Worm (Caenorhabditis elegans) whole organism, L4 larva: ENCODE data around the gene srj-22.

Experiments used
- F10B5.3 ChIP-seq: sonication (generic microtip); optimal IDR thresholded peaks from 2 replicates; lab custom pipeline; 2016; ENCODE audit warnings: mild to moderate bottlenecking, missing genetic modification characterization, missing compliant biosample characterization
- F37D6.2 ChIP-seq: sonication (generic microtip); optimal IDR thresholded peaks from 2 replicates; lab custom pipeline; 2016; ENCODE audit warnings: mild to moderate bottlenecking, missing genetic modification characterization, missing compliant biosample characterization
- F44E2.7 ChIP-seq: fragments of 200-800 bp; sonication (Bioruptor generic); IDR thresholded peaks from 2 replicates; pipeline ENCODE4 v2.1.2; 2022; ENCODE audit warnings: missing genetic modification characterization, missing compliant biosample characterization
- F49E8.2 ChIP-seq: sonication (generic microtip); optimal IDR thresholded peaks from 2 replicates; lab custom pipeline; 2016; ENCODE audit warnings: missing compliant biosample characterization, mild to moderate bottlenecking, missing genetic modification characterization, borderline replicate concordance
- T20F7.1 ChIP-seq: fragments of 200-800 bp; sonication (Bioruptor generic); optimal IDR thresholded peaks from 2 replicates; lab custom pipeline; 2018; ENCODE audit warnings: mild to moderate bottlenecking, missing genetic modification characterization, missing compliant biosample characterization
- Y105C5A.15 ChIP-seq: fragments of 200-800 bp; sonication (Bioruptor generic); IDR thresholded peaks from 2 replicates; pipeline ENCODE4 v1.3.6; 2022; ENCODE audit warnings: missing genetic modification characterization, missing compliant biosample characterization
- Y75B8A.6 ChIP-seq: fragments of 200-800 bp; sonication (Bioruptor generic); IDR thresholded peaks from 2 replicates; pipeline ENCODE4 v1.3.6; 2022; ENCODE audit warnings: missing genetic modification reagents, missing genetic modification characterization, missing compliant biosample characterization
- ZK337.2 ChIP-seq: fragments of 200-800 bp; sonication (Bioruptor generic); IDR thresholded peaks from 2 replicates; pipeline ENCODE4 v1.3.6; 2022; ENCODE audit warnings: missing genetic modification reagents, missing genetic modification characterization, missing compliant biosample characterization
- ZK546.5 ChIP-seq, 2 experiments: sonication (generic microtip); optimal IDR thresholded peaks; 2 replicates each; lab custom pipeline; 2017; ENCODE audit warnings: missing biosample characterization in 2 of 2, missing genetic modification characterization in 2 of 2
- arid-1 ChIP-seq: fragments of 200-800 bp; sonication (Bioruptor generic); conservative IDR thresholded peaks from 2 replicates; pipeline ENCODE4 v1.3.6; 2022; ENCODE audit warnings: missing genetic modification reagents, missing genetic modification characterization, missing compliant biosample characterization
- attf-4 ChIP-seq: sonication (generic microtip); optimal IDR thresholded peaks from 3 replicates; lab custom pipeline; 2017; ENCODE audit warnings: missing biosample characterization, missing genetic modification characterization
- ces-1 ChIP-seq: fragments of 150-350 bp; sonication (generic microtip); optimal IDR thresholded peaks from 4 replicates; lab custom pipeline; 2014; ENCODE audit warnings: missing biosample characterization, missing genetic modification reagents, missing genetic modification characterization
- cey-2 ChIP-seq: sonication (generic microtip); optimal IDR thresholded peaks from 3 replicates; lab custom pipeline; 2017; ENCODE audit warnings: missing genetic modification characterization, mild to moderate bottlenecking, missing compliant biosample characterization, antibody characterized with exemption, borderline replicate concordance; ENCODE audit not compliant: insufficient read depth
- daf-12 ChIP-seq: fragments of 150-350 bp; optimal IDR thresholded peaks from 2 replicates; lab custom pipeline; 2014; ENCODE audit warnings: missing biosample characterization, missing genetic modification reagents, missing genetic modification characterization
- daf-8 ChIP-seq: fragments of 200-800 bp; sonication (Bioruptor generic); IDR thresholded peaks from 2 replicates; pipeline ENCODE4 v1.3.6; 2022; ENCODE audit warnings: missing genetic modification characterization, missing compliant biosample characterization
- dmd-9 ChIP-seq: fragments of 200-800 bp; sonication (Bioruptor generic); IDR thresholded peaks from 2 replicates; pipeline ENCODE4 v1.3.6; 2022; ENCODE audit warnings: missing genetic modification reagents, missing genetic modification characterization, missing compliant biosample characterization
- duxl-1 ChIP-seq: sonication (generic microtip); optimal IDR thresholded peaks from 2 replicates; lab custom pipeline; 2016; ENCODE audit warnings: mild to moderate bottlenecking, missing genetic modification characterization, moderate library complexity, missing compliant biosample characterization; ENCODE audit not compliant: poor library complexity
- egl-27 ChIP-seq: sonication (generic microtip); optimal IDR thresholded peaks from 3 replicates; lab custom pipeline; 2017; ENCODE audit warnings: missing biosample characterization, missing genetic modification reagents, missing genetic modification characterization
- fkh-10 ChIP-seq: fragments of 150-350 bp; optimal IDR thresholded peaks from 2 replicates; lab custom pipeline; 2014; ENCODE audit warnings: missing biosample characterization, missing genetic modification reagents, missing genetic modification characterization
- fos-1 ChIP-seq: fragments of 150-350 bp; optimal IDR thresholded peaks from 2 replicates; lab custom pipeline; 2014; ENCODE audit warnings: missing biosample characterization, missing genetic modification characterization
- hlh-30 ChIP-seq: sonication (generic microtip); optimal IDR thresholded peaks from 2 replicates; lab custom pipeline; 2017; ENCODE audit warnings: antibody characterized with exemption, mild to moderate bottlenecking, missing genetic modification characterization, missing compliant biosample characterization; ENCODE audit not compliant: insufficient read depth
- lin-13 ChIP-seq: fragments of 150-350 bp; optimal IDR thresholded peaks from 2 replicates; lab custom pipeline; 2014; ENCODE audit warnings: missing biosample characterization, missing genetic modification reagents, missing genetic modification characterization
- lir-3 ChIP-seq: sonication (generic microtip); optimal IDR thresholded peaks from 2 replicates; lab custom pipeline; 2016; ENCODE audit warnings: mild to moderate bottlenecking, missing genetic modification characterization, missing compliant biosample characterization
- lsy-2 ChIP-seq, 2 experiments: fragments of 150-350 bp in 1 of 2; sonication (generic microtip) in 1 of 2; optimal IDR thresholded peaks; 2 replicates each; lab custom pipeline; 2014 to 2017; ENCODE audit warnings: missing biosample characterization in 2 of 2, missing genetic modification characterization in 2 of 2
- madf-5 ChIP-seq, 2 experiments: fragments of 200-800 bp; sonication (Bioruptor generic); IDR thresholded peaks; 2 replicates each; pipeline ENCODE4 v1.3.6; 2022; ENCODE audit warnings: missing compliant biosample characterization in 2 of 2, missing genetic modification characterization in 2 of 2
- mdl-1 ChIP-seq, 2 experiments: fragments of 150-350 bp in 1 of 2; sonication (generic microtip) in 1 of 2; optimal IDR thresholded peaks; 2 replicates each; lab custom pipeline; 2014 to 2017; ENCODE audit warnings: missing biosample characterization in 2 of 2, missing genetic modification characterization in 2 of 2
- mxl-2 ChIP-seq: fragments of 200-800 bp; sonication (Bioruptor generic); conservative IDR thresholded peaks from 2 replicates; pipeline ENCODE4 v1.3.6; 2022; ENCODE audit warnings: missing genetic modification reagents, missing genetic modification characterization, missing compliant biosample characterization
- nhr-11 ChIP-seq: fragments of 150-350 bp; optimal IDR thresholded peaks from 2 replicates; lab custom pipeline; 2014; ENCODE audit warnings: missing biosample characterization, missing genetic modification characterization
- nhr-111 ChIP-seq: fragments of 200-800 bp; sonication (Bioruptor generic); optimal IDR thresholded peaks from 2 replicates; lab custom pipeline; 2018; ENCODE audit warnings: mild to moderate bottlenecking, missing genetic modification characterization, missing compliant biosample characterization
- nhr-237 ChIP-seq: sonication (generic microtip); optimal IDR thresholded peaks from 2 replicates; lab custom pipeline; 2017; ENCODE audit warnings: missing biosample characterization, missing genetic modification characterization
- nhr-41 ChIP-seq: fragments of 200-800 bp; sonication (Bioruptor generic); IDR thresholded peaks from 2 replicates; pipeline ENCODE4 v1.3.6; 2022; ENCODE audit warnings: missing genetic modification reagents, missing genetic modification characterization, missing compliant biosample characterization
- nhr-76 ChIP-seq: fragments of 150-350 bp; optimal IDR thresholded peaks from 2 replicates; lab custom pipeline; 2014; ENCODE audit warnings: missing biosample characterization, missing genetic modification characterization
- set-16 ChIP-seq: fragments of 200-800 bp; sonication (Bioruptor generic); IDR thresholded peaks from 2 replicates; pipeline ENCODE4 v1.3.6; 2022; ENCODE audit warnings: missing genetic modification reagents, missing genetic modification characterization, missing compliant biosample characterization
- snpc-4 ChIP-seq: fragments of 150-350 bp; optimal IDR thresholded peaks from 2 replicates; lab custom pipeline; 2014; ENCODE audit warnings: missing biosample characterization, missing genetic modification characterization
- spr-1 ChIP-seq: sonication (generic microtip); optimal IDR thresholded peaks from 2 replicates; lab custom pipeline; 2016; ENCODE audit warnings: mild to moderate bottlenecking, missing genetic modification characterization, missing compliant biosample characterization
- spr-3 ChIP-seq: fragments of 200-800 bp; sonication (Bioruptor generic); optimal IDR thresholded peaks from 2 replicates; lab custom pipeline; 2018; ENCODE audit warnings: mild to moderate bottlenecking, missing genetic modification characterization, missing compliant biosample characterization
- tra-1 ChIP-seq: fragments of 200-800 bp; sonication (Bioruptor generic); IDR thresholded peaks from 2 replicates; pipeline ENCODE4 v1.3.6; 2022; ENCODE audit warnings: missing genetic modification reagents, missing genetic modification characterization, missing compliant biosample characterization
- unc-39 ChIP-seq: sonication (generic microtip); optimal IDR thresholded peaks from 2 replicates; lab custom pipeline; 2017; ENCODE audit warnings: missing biosample characterization, missing genetic modification characterization
- unc-62 ChIP-seq, 3 experiments: fragments of 150-350 bp in 1 of 3; sonication (generic microtip); optimal IDR thresholded peaks in 2 of 3; peaks in 1 of 3; 1 replicate in 1 of 3; 2 replicates in 2 of 3; lab custom pipeline; 2014 to 2017; ENCODE audit warnings: missing biosample characterization in 3 of 3, missing genetic modification characterization in 3 of 3, missing genetic modification reagents in 3 of 3, missing genotype in 1 of 3
- zfp-2 ChIP-seq: sonication (generic microtip); optimal IDR thresholded peaks from 2 replicates; lab custom pipeline; 2016; ENCODE audit warnings: mild to moderate bottlenecking, missing genetic modification characterization, missing compliant biosample characterization
- zip-2 ChIP-seq: fragments of 150-350 bp; optimal IDR thresholded peaks from 2 replicates; lab custom pipeline; 2014; ENCODE audit warnings: missing biosample characterization, missing genetic modification characterization
- ztf-7 ChIP-seq: fragments of 150-350 bp; optimal IDR thresholded peaks from 2 replicates; lab custom pipeline; 2014; ENCODE audit warnings: missing biosample characterization, missing genetic modification characterization

Gene srj-22

ce11 chrV:10716865-10717713, 26.5 kb downstream of the srj-22 start (continued):
- TF ChIP-seq set-16 (GFP tag; lab: Robert Waterston, UW): peak; percentile 90
- no peak for TF ChIP-seq nhr-41 (GFP tag; lab: Robert Waterston, UW)
- TF ChIP-seq Y75B8A.6 (GFP tag; lab: Robert Waterston, UW): 0 out of 2 replicates have a peak, but pooled peaks have one; percentile 3
- TF ChIP-seq tra-1: peak; percentile 60
- no peak for TF ChIP-seq ztf-7
- TF ChIP-seq Y105C5A.15 (GFP tag; lab: Robert Waterston, UW): no peak
- no peak for TF ChIP-seq dmd-9 (GFP tag; lab: Robert Waterston, UW)
- no peak for TF ChIP-seq attf-4 (tag; lab: Kevin White, UChicago)
- TF ChIP-seq unc-62 (GFP tag; optimal IDR thresholded peaks at IDR 0.05 in 1 of 2; lab: Kevin White, UChicago): peak in 1 of 2 experiments; percentile 98
- TF ChIP-seq unc-62 (tag; optimal IDR thresholded peaks at IDR 0.05; lab: Kevin White, UChicago): no peak
- no peak for TF ChIP-seq unc-39 (tag; lab: Kevin White, UChicago)
- TF ChIP-seq mdl-1 (tag; optimal IDR thresholded peaks at IDR 0.05; lab: Kevin White, UChicago): peak; percentile 60 to 91
- TF ChIP-seq nhr-11 (tag; lab: Kevin White, UChicago): no peak
- TF ChIP-seq F10B5.3 (tag; lab: Kevin White, UChicago): no peak
- no peak for TF ChIP-seq lir-3 (tag; lab: Kevin White, UChicago)
- peak; percentile 8 for TF ChIP-seq F37D6.2 (tag; lab: Kevin White, UChicago)
- no peak for TF ChIP-seq fkh-10

- TF ChIP-seq fkh-10 (peak; percentile 93), snpc-4 (tag; lab: Kevin White, UChicago) (peak; percentile 65), F44E2.7 (GFP tag; lab: Robert Waterston, UW) (no peak), set-16 (GFP tag; lab: Robert Waterston, UW) (peak; percentile 100), spr-3 (GFP tag; lab: Kevin White, UChicago) (peak; percentile 62), lir-3 (tag; lab: Kevin White, UChicago) (no peak), T20F7.1 (GFP tag; lab: Kevin White, UChicago) (peak; percentile 57), attf-4 (tag; lab: Kevin White, UChicago) (no peak), duxl-1 (no peak), ZK337.2 (GFP tag; lab: Robert Waterston, UW) (peak; percentile 66), nhr-237 (tag; lab: Kevin White, UChicago) (no peak), madf-5 (GFP tag; IDR thresholded peaks at IDR 0.05; lab: Robert Waterston, UW) (no peak), nhr-76 (tag; lab: Kevin White, UChicago) (no peak), egl-27 (no peak), cey-2 (tag; lab: Kevin White, UChicago) (no peak), arid-1 (GFP tag; lab: Robert Waterston, UW) (peak; percentile 75), hlh-30 (tag; lab: Kevin White, UChicago) (peak; percentile 98), F49E8.2 (tag; lab: Kevin White, UChicago) (no peak), lsy-2 (tag; optimal IDR thresholded peaks at IDR 0.05; lab: Kevin White, UChicago) (peak; percentile 69 to 90), dmd-9 (GFP tag; lab: Robert Waterston, UW) (peak; percentile 73; the same call in 1 of the 2 replicates), daf-8 (GFP tag; lab: Robert Waterston, UW) (no peak), ces-1 (no peak), ZK546.5 (tag; optimal IDR thresholded peaks at IDR 0.05; lab: Kevin White, UChicago) (no peak), lin-13 (peak; percentile 46), mxl-2 (GFP tag; lab: Robert Waterston, UW) (peak; percentile 86), nhr-111 (GFP tag; lab: Kevin White, UChicago) (no peak), zip-2 (tag; lab: Kevin White, UChicago) (peak; percentile 47), zfp-2 (tag; lab: Kevin White, UChicago) (peak; percentile 46), Y75B8A.6 (GFP tag; lab: Robert Waterston, UW) (no peak), spr-1 (tag; lab: Kevin White, UChicago) (peak; percentile 29), daf-12 (no peak), fos-1 (tag; lab: Kevin White, UChicago) (no peak), mdl-1 (tag; optimal IDR thresholded peaks at IDR 0.05; lab: Kevin White, UChicago) (peak; percentile 97 to 98), tra-1 (peak; percentile 95)
Measured at ce11 chrV:10715158-10716152, 28.1 kb downstream of the srj-22 start.
